Fruit fly (Drosophila melanogaster) whole organism, embryonic: ENCODE results near the gene CG14088.
A peak's percentile ranks its signal among the peaks of the same experiment; 100 is the strongest.

Experiments
- CG10543 ChIP-seq: fragments of 200-800 bp; sonication (Bioruptor generic); optimal IDR thresholded peaks from 3 replicates; lab custom pipeline; 2017; ENCODE audit warnings: missing biosample characterization, mild to moderate bottlenecking, missing genetic modification characterization, moderate library complexity
- CG10959 ChIP-seq: fragments of 200-800 bp; sonication (Bioruptor generic); IDR thresholded peaks from 2 replicates; pipeline ENCODE4 v1.3.6; 2022; ENCODE audit warnings: missing biosample characterization, missing genetic modification characterization
- CG11093 ChIP-seq: fragments of 200-800 bp; sonication (Bioruptor generic); IDR thresholded peaks from 3 replicates; pipeline ENCODE4 v1.3.6; 2022; ENCODE audit warnings: missing biosample characterization, missing genetic modification characterization
- CG11247 ChIP-seq: fragments of 200-800 bp; sonication (Bioruptor generic); IDR thresholded peaks from 2 replicates; pipeline ENCODE4 v1.3.6; 2022; ENCODE audit warnings: missing biosample characterization, missing genetic modification characterization
- CG11695 ChIP-seq: fragments of 200-800 bp; sonication (Bioruptor generic); IDR thresholded peaks from 3 replicates; pipeline ENCODE4 v1.3.6; 2022; ENCODE audit warnings: missing biosample characterization, missing genetic modification characterization
- CG11696 ChIP-seq: fragments of 200-800 bp; sonication (Bioruptor generic); IDR thresholded peaks from 2 replicates; pipeline ENCODE4 v1.3.6; 2022; ENCODE audit warnings: missing biosample characterization, missing genetic modification characterization
- CG11723 ChIP-seq: fragments of 200-800 bp; sonication (Bioruptor generic); optimal IDR thresholded peaks from 2 replicates; lab custom pipeline; 2017; ENCODE audit warnings: missing biosample characterization, mild to moderate bottlenecking, missing genetic modification characterization
- CG15011 ChIP-seq: fragments of 200-800 bp; sonication (Bioruptor generic); optimal IDR thresholded peaks from 3 replicates; lab custom pipeline; 2018; ENCODE audit warnings: missing biosample characterization, mild to moderate bottlenecking, missing genetic modification characterization
- CG2120 ChIP-seq: fragments of 200-800 bp; sonication (Bioruptor generic); optimal IDR thresholded peaks from 3 replicates; lab custom pipeline; 2016; ENCODE audit warnings: missing biosample characterization, missing genetic modification characterization
- CG33557 ChIP-seq: fragments of 200-800 bp; sonication (Bioruptor generic); optimal IDR thresholded peaks from 2 replicates; lab custom pipeline; 2019; ENCODE audit warnings: missing biosample characterization, mild to moderate bottlenecking, missing genetic modification characterization, moderate library complexity
- CG3847 ChIP-seq: fragments of 200-800 bp; sonication (Bioruptor generic); IDR thresholded peaks from 2 replicates; pipeline ENCODE4 v1.3.6; 2022; ENCODE audit warnings: missing biosample characterization, missing genetic modification characterization
- CG42726 ChIP-seq: fragments of 200-800 bp; sonication (Bioruptor generic); IDR thresholded peaks from 2 replicates; pipeline ENCODE4 v1.3.6; 2022; ENCODE audit warnings: missing biosample characterization, missing genetic modification characterization; ENCODE audit not compliant: partially characterized antibody
- CG4282 ChIP-seq: fragments of 200-800 bp; sonication (Bioruptor generic); optimal IDR thresholded peaks from 2 replicates; lab custom pipeline; 2016; ENCODE audit warnings: missing biosample characterization, missing genetic modification characterization
- CG4854 ChIP-seq: fragments of 200-800 bp; sonication (Bioruptor generic); optimal IDR thresholded peaks from 2 replicates; lab custom pipeline; 2016; ENCODE audit warnings: missing biosample characterization, missing genetic modification characterization, inconsistent platforms
- CG5180 ChIP-seq: fragments of 200-800 bp; sonication (Bioruptor generic); optimal IDR thresholded peaks from 3 replicates; lab custom pipeline; 2017; ENCODE audit warnings: missing biosample characterization, missing genetic modification characterization, mild to moderate bottlenecking, moderate library complexity, missing genetic modification reagents
- CG6689 ChIP-seq: fragments of 200-800 bp; sonication (Bioruptor generic); IDR thresholded peaks from 2 replicates; pipeline ENCODE4 v1.3.6; 2022; ENCODE audit warnings: missing biosample characterization, missing genetic modification characterization
- CG6791 ChIP-seq: fragments of 200-800 bp; sonication (Bioruptor generic); IDR thresholded peaks from 3 replicates; pipeline ENCODE4 v1.3.6; 2022; ENCODE audit warnings: missing biosample characterization, missing genetic modification characterization; ENCODE audit not compliant: partially characterized antibody
- CG8765 ChIP-seq: fragments of 200-800 bp; sonication (Bioruptor generic); IDR thresholded peaks from 2 replicates; pipeline ENCODE4 v1.3.6; 2022; ENCODE audit warnings: missing biosample characterization, missing genetic modification characterization
- CG8944 ChIP-seq: fragments of 200-800 bp; sonication (Bioruptor generic); optimal IDR thresholded peaks from 3 replicates; lab custom pipeline; 2016; ENCODE audit warnings: missing biosample characterization, missing genetic modification characterization
- Dek ChIP-seq: fragments of 200-800 bp; sonication (Bioruptor generic); optimal IDR thresholded peaks from 3 replicates; lab custom pipeline; 2019; ENCODE audit warnings: missing biosample characterization, mild to moderate bottlenecking, missing genetic modification characterization, moderate library complexity
- Drgx ChIP-seq: fragments of 200-800 bp; sonication (Bioruptor generic); IDR thresholded peaks from 2 replicates; pipeline ENCODE4 v1.3.6; 2022; ENCODE audit warnings: missing biosample characterization, missing genetic modification characterization
- HLH4C ChIP-seq: fragments of 200-800 bp; sonication (Bioruptor generic); IDR thresholded peaks from 3 replicates; pipeline ENCODE4 v1.3.6; 2022; ENCODE audit warnings: missing biosample characterization, missing genetic modification characterization; ENCODE audit not compliant: partially characterized antibody
- Hand ChIP-seq: fragments of 200-800 bp; sonication (Bioruptor generic); optimal IDR thresholded peaks from 2 replicates; lab custom pipeline; 2017; ENCODE audit warnings: mild to moderate bottlenecking, missing biosample characterization, missing genetic modification reagents, missing genetic modification characterization
- MESR4 ChIP-seq: fragments of 200-800 bp; sonication (Bioruptor generic); optimal IDR thresholded peaks from 2 replicates; lab custom pipeline; 2018; ENCODE audit warnings: missing biosample characterization, mild to moderate bottlenecking, missing genetic modification characterization, moderate library complexity
- Rx ChIP-seq: fragments of 200-800 bp; sonication (Bioruptor generic); IDR thresholded peaks from 2 replicates; pipeline ENCODE4 v1.3.6; 2022; ENCODE audit warnings: missing biosample characterization, missing genetic modification characterization
- ac ChIP-seq: fragments of 200-800 bp; sonication (Bioruptor generic); optimal IDR thresholded peaks from 3 replicates; lab custom pipeline; 2017; ENCODE audit warnings: missing biosample characterization, mild to moderate bottlenecking, missing genetic modification characterization
- cad ChIP-seq: fragments of >200 bp; optimal IDR thresholded peaks from 2 replicates; lab custom pipeline; 2017; ENCODE audit warnings: missing biosample characterization, missing genetic modification characterization
- ftz-f1 ChIP-seq: fragments of 200-800 bp; sonication (Bioruptor generic); optimal IDR thresholded peaks from 2 replicates; lab custom pipeline; 2016; ENCODE audit warnings: missing biosample characterization, missing genetic modification characterization
- gsb-n ChIP-seq: fragments of 200-800 bp; sonication (Bioruptor generic); optimal IDR thresholded peaks from 3 replicates; lab custom pipeline; 2018; ENCODE audit warnings: missing biosample characterization, mild to moderate bottlenecking, missing genetic modification characterization
- hbn ChIP-seq: fragments of 200-800 bp; sonication (Bioruptor generic); IDR thresholded peaks from 2 replicates; pipeline ENCODE4 v1.3.6; 2022; ENCODE audit warnings: missing biosample characterization, missing genetic modification characterization; ENCODE audit not compliant: partially characterized antibody
- hth ChIP-seq: fragments of >200 bp; optimal IDR thresholded peaks from 2 replicates; lab custom pipeline; 2017; ENCODE audit warnings: inconsistent platforms
- insv ChIP-seq, 2 experiments: fragments of 200-800 bp; sonication (Bioruptor generic); optimal IDR thresholded peaks; 3 replicates each; lab custom pipeline; 2016 to 2018; ENCODE audit warnings: missing biosample characterization in 2 of 2, missing genetic modification characterization in 2 of 2
- lab ChIP-seq: fragments of 200-800 bp; sonication (Bioruptor generic); optimal IDR thresholded peaks from 3 replicates; lab custom pipeline; 2017; ENCODE audit warnings: missing biosample characterization, missing genetic modification characterization, mild to moderate bottlenecking, moderate library complexity, missing genetic modification reagents
- lola ChIP-seq, 3 experiments: fragments of >200 bp in 2 of 3; fragments of 200-800 bp in 1 of 3; sonication (Bioruptor generic) in 1 of 3; optimal IDR thresholded peaks; 2 replicates each; lab custom pipeline; 2017 to 2019; ENCODE audit warnings: missing biosample characterization in 3 of 3, missing genetic modification characterization in 3 of 3, mild to moderate bottlenecking in 1 of 3, moderate library complexity in 1 of 3
- nerfin-1 ChIP-seq: fragments of 200-800 bp; sonication (Bioruptor generic); optimal IDR thresholded peaks from 3 replicates; lab custom pipeline; 2019; ENCODE audit warnings: missing biosample characterization, mild to moderate bottlenecking, missing genetic modification characterization, moderate library complexity
- pum ChIP-seq: fragments of 200-800 bp; sonication (Bioruptor generic); optimal IDR thresholded peaks from 2 replicates; lab custom pipeline; 2016; ENCODE audit warnings: missing biosample characterization, missing genetic modification characterization
- slp2 ChIP-seq: fragments of 200-800 bp; sonication (Bioruptor generic); optimal IDR thresholded peaks from 2 replicates; lab custom pipeline; 2016; ENCODE audit warnings: missing biosample characterization, missing genetic modification characterization
- stc ChIP-seq: fragments of 200-800 bp; sonication (Bioruptor generic); IDR thresholded peaks from 2 replicates; pipeline ENCODE4 v1.3.6; 2022; ENCODE audit warnings: missing biosample characterization, missing genetic modification characterization
- tap ChIP-seq: fragments of 200-800 bp; optimal IDR thresholded peaks from 3 replicates; lab custom pipeline; 2019; ENCODE audit warnings: missing biosample characterization, mild to moderate bottlenecking, missing genetic modification characterization, moderate library complexity
- tna ChIP-seq: fragments of 200-800 bp; sonication (Bioruptor generic); IDR thresholded peaks from 2 replicates; pipeline ENCODE4 v1.3.6; 2022; ENCODE audit warnings: missing biosample characterization, missing genetic modification characterization; ENCODE audit not compliant: partially characterized antibody
- zfh1 ChIP-seq: fragments of 200-800 bp; sonication (Bioruptor generic); IDR thresholded peaks from 3 replicates; pipeline ENCODE4 v1.3.6; 2022; ENCODE audit warnings: missing biosample characterization, missing genetic modification characterization

Gene CG14088

DNA sequence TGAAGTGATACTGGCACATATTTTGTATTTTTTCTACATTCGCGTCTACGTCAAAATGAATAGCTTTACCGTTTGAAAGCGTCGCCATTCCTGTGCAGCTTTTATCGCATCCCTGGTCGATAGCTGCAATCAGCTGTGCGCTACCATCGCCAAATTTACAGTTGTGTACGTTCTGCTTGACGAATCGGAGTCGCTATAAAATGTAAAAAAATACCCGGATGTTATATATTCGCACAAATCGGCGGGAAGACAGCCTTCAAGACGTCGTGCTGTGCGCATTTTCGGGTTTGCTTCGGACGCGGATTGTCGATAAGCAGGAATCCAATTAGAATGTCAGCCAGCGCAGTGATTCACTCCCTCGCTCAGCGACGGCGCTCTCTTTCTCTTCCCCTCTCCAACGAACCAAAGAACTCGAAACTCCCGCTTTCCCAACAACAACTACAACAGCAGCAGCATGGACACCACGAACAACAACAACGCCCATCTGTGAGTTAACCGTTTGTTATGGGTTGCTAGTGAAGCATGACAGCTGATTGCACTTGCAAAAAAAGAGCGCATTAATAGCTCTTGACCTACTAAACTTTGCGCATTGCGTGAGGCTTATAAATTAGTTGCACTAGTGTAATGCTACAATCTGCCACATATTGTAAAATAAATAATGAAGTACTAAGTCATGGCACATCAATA, 24.3 kb upstream of the CG14088 start (continued):
- TF ChIP-seq ac (GFP tag; lab: Kevin White, UChicago) = no peak
- TF ChIP-seq CG3847 (GFP tag; lab: Robert Waterston, UW) = peak; percentile 4; the same call in 1 of the 2 replicates
- no peak for TF ChIP-seq cad (GFP tag; lab: Kevin White, UChicago)
- no peak for TF ChIP-seq CG4854 (GFP tag; lab: Kevin White, UChicago)
- no peak for TF ChIP-seq lab
- no peak for TF ChIP-seq stc
- TF ChIP-seq lola (GFP tag; optimal IDR thresholded peaks at IDR 0.05; lab: Kevin White, UChicago) = no peak
- no peak for TF ChIP-seq nerfin-1 (tag; lab: Kevin White, UChicago)
- no peak for TF ChIP-seq CG42726 (GFP tag; lab: Robert Waterston, UW)
- peak; percentile 51 to 93 for TF ChIP-seq insv (GFP tag; optimal IDR thresholded peaks at IDR 0.05; lab: Kevin White, UChicago)
- no peak for TF ChIP-seq tna (GFP tag; lab: Robert Waterston, UW)
- peak; percentile 73 for TF ChIP-seq gsb-n (tag; lab: Kevin White, UChicago)
- TF ChIP-seq HLH4C = no peak
- no peak for TF ChIP-seq CG10959
- no peak; the same call in 2 of the 3 replicates for TF ChIP-seq CG11093
- no peak for TF ChIP-seq CG33557 (GFP tag; lab: Kevin White, UChicago)
- no peak for TF ChIP-seq Rx (GFP tag; lab: Robert Waterston, UW)
- no peak for TF ChIP-seq CG2120 (GFP tag; lab: Kevin White, UChicago)
- TF ChIP-seq CG11723 = no peak
- 0 out of 2 replicates have a peak, but pooled peaks have one; percentile 36 for TF ChIP-seq Drgx (GFP tag; lab: Robert Waterston, UW)
- no peak for TF ChIP-seq hbn
- TF ChIP-seq Hand (GFP tag; lab: Kevin White, UChicago) = peak; percentile 6
- no peak for TF ChIP-seq slp2 (GFP tag; lab: Kevin White, UChicago)
- TF ChIP-seq CG5180 (GFP tag; lab: Kevin White, UChicago) = no peak
- no peak for TF ChIP-seq pum
- no peak for TF ChIP-seq CG8944 (GFP tag; lab: Kevin White, UChicago)
- TF ChIP-seq CG11696 (GFP tag; lab: Robert Waterston, UW) = no peak
- TF ChIP-seq Dek (tag; lab: Kevin White, UChicago) = no peak
- no peak for TF ChIP-seq CG4282 (GFP tag; lab: Kevin White, UChicago)
- TF ChIP-seq zfh1 = no peak
- TF ChIP-seq MESR4 (GFP tag; lab: Kevin White, UChicago) = peak; percentile 68
- 0 out of 3 replicates have a peak, but pooled peaks have one; percentile 8 for TF ChIP-seq CG11695 (GFP tag; lab: Robert Waterston, UW)
- TF ChIP-seq CG10543 (GFP tag; lab: Kevin White, UChicago) = no peak
- TF ChIP-seq CG15011 = no peak
- TF ChIP-seq CG8765 = 0 out of 2 replicates have a peak, but pooled peaks have one; percentile 3
- TF ChIP-seq tap = no peak
- no peak for TF ChIP-seq CG11247 (GFP tag; lab: Robert Waterston, UW)
- no peak for TF ChIP-seq hth (lab: Kevin White, UChicago)
- no peak for TF ChIP-seq CG6689
- no peak for TF ChIP-seq CG6791 (GFP tag; lab: Robert Waterston, UW)
- no peak for TF ChIP-seq ftz-f1 (GFP tag; lab: Kevin White, UChicago)
